Worm (Caenorhabditis elegans): Measurements from ENCODE around the gene F28F5.4.
A peak's percentile ranks its signal among the peaks of the same experiment; 100 is the strongest.

The F28F5.4 gene

DNA sequence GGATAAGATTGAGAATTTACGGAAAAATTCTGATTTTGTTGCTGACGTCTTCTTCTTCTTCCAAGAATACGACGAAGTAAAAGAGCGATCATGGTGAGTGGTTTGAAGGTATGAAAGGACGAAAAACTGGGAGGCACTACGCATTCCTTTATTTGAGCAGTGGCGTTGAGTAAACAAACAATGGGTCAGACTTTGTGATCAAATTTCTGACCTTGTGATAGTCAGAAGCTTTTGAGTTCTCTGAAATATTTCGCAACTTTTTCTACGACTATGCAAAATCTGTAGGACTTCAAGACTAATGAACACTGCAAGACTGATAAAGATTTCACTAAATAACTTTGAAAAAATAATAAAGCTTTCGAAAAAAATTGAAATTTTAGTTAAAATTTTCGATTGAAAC is at the start of gene F28F5.4:
TSS of gene F28F5.4 (minus strand) at position 104 of the 400 bp plus-strand sequence.
- TF ChIP-seq ztf-1 (GFP tag; conservative IDR thresholded peaks at IDR 0.05) (no peak), elt-3 (tag; optimal IDR thresholded peaks at IDR 0.05) (no peak), F13H6.1 (tag; optimal IDR thresholded peaks at IDR 0.05) (peak; percentile 17), nhr-129 (tag; optimal IDR thresholded peaks at IDR 0.05) (peak; percentile 33), peb-1 (tag; optimal IDR thresholded peaks at IDR 0.05) (no peak), nhr-237 (tag; optimal IDR thresholded peaks at IDR 0.05) (no peak), unc-39 (tag; optimal IDR thresholded peaks at IDR 0.05) (no peak), ztf-11 (tag; optimal IDR thresholded peaks at IDR 0.05) (no peak)

DNA sequence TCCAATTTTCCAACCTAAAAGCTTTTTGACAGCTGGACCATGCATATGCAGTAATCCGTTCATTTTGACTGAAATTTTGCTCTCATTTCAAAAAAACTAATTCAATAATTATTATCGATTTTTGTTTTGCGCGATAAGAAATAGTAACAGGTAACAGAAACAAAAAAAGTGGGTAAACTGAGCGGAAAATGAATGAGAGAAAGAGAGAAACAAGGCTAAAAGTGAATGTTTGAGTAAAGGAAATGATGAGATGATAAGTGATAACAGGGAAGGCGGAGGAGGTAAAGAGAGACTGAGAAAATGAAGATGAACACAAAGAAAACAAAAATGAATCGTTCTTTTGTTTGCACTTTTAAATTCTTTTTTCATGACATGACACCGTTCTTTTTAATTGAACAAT is 47.1 kb upstream of the F28F5.4 start, which contains the start of gene sma-3:
TSS of gene sma-3 (minus strand) at position 68 of the 400 bp plus-strand sequence.
- TF ChIP-seq lsy-2 (tag; optimal IDR thresholded peaks at IDR 0.05) (peak in 1 of 2 experiments; percentile 5), C34F6.9 (tag; optimal IDR thresholded peaks at IDR 0.05) (peak; percentile 49), lin-13 (GFP tag; optimal IDR thresholded peaks at IDR 0.05) (no peak), nhr-25 (tag; optimal IDR thresholded peaks at IDR 0.05) (no peak), ZK546.5 (tag; optimal IDR thresholded peaks at IDR 0.05) (no peak), sem-4 (tag; optimal IDR thresholded peaks at IDR 0.05) (no peak), Y55F3AM.14 (GFP tag; optimal IDR thresholded peaks at IDR 0.05) (no peak), unc-62 (GFP tag; optimal IDR thresholded peaks at IDR 0.05) (no peak), nhr-129 (tag; optimal IDR thresholded peaks at IDR 0.05) (peak; percentile 1), gmeb-1 (tag; optimal IDR thresholded peaks at IDR 0.05) (peak; percentile 12), crh-2 (tag; optimal IDR thresholded peaks at IDR 0.05) (peak; percentile 19), blmp-1 (tag; optimal IDR thresholded peaks at IDR 0.05; ENCODE audit: insufficient read depth) (peak; percentile 86), lin-11 (tag; optimal IDR thresholded peaks at IDR 0.05) (no peak), sma-9 (GFP tag; optimal IDR thresholded peaks at IDR 0.05) (peak; percentile 12), sma-9 (tag; optimal IDR thresholded peaks at IDR 0.05) (no peak), alr-1 (tag; optimal IDR thresholded peaks at IDR 0.05) (no peak), zag-1 (tag; optimal IDR thresholded peaks at IDR 0.05) (no peak), fos-1 (tag; optimal IDR thresholded peaks at IDR 0.05) (peak; percentile 92), nhr-11 (tag; optimal IDR thresholded peaks at IDR 0.05) (no peak), ama-1 (optimal IDR thresholded peaks at IDR 0.05) (no peak), lin-39 (tag; optimal IDR thresholded peaks at IDR 0.05) (no peak)

DNA sequence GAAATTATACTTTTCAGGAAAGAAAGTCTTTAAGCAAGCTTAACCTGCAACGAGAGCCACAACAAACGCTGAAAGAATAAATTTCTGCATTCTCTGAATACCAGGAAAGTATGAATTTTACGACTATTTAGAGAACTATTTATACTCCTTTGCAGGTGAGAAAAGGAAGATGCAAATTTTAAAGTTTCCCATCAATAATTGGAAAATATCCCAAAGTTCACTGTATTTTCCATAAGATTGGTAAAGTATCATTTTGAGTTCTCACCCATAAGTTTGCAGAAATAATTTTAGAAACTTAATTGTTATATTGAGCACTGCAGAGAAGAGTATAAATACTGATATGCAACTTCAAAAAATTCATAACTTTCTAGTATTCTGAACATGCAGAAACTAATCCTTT is 42.6 kb upstream of the F28F5.4 start, which contains the start of gene clec-158:
TSS of gene clec-158 (minus strand) at position 101 of the 400 bp plus-strand sequence.
- TF ChIP-seq elt-1 (tag; optimal IDR thresholded peaks at IDR 0.05) (no peak), alr-1 (tag; optimal IDR thresholded peaks at IDR 0.05) (no peak), zag-1 (tag; optimal IDR thresholded peaks at IDR 0.05) (no peak), crh-2 (tag; optimal IDR thresholded peaks at IDR 0.05) (no peak), aly-2 (tag; optimal IDR thresholded peaks at IDR 0.05) (no peak)

DNA sequence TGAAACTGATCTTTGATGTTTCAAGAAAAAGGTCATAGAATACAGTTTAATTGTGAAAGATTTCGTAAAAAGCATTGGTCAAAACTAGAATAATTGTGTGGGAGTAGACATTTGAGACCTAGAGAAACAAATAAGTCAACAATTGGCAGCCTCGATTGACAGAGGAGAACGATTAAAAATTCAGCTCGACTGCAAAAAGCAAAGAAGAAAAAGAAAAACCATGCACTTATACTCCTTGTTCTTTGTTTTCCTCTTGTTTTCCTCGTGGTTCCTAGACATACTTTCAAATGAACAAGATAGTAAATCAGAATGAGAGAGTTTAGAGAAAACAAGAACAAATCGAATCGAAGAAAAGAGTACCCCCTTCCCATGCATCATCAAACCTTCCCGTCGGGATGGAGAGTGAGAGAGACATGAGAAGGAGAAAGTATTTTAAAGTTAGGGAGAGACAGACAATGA is 40.6 kb upstream of the F28F5.4 start:
- TF ChIP-seq zag-1 (tag; optimal IDR thresholded peaks at IDR 0.05) (no peak), nhr-23 (tag; optimal IDR thresholded peaks at IDR 0.05) (no peak), ama-1 (optimal IDR thresholded peaks at IDR 0.05) (no peak), fos-1 (tag; optimal IDR thresholded peaks at IDR 0.05) (peak; percentile 93), unc-62 (GFP tag; optimal IDR thresholded peaks at IDR 0.05) (no peak), nhr-11 (tag; optimal IDR thresholded peaks at IDR 0.05) (no peak), lsy-2 (tag; optimal IDR thresholded peaks at IDR 0.05) (peak in 1 of 2 experiments; percentile 55), ztf-11 (tag; optimal IDR thresholded peaks at IDR 0.05) (no peak), crh-2 (tag; optimal IDR thresholded peaks at IDR 0.05) (peak; percentile 49), nhr-77 (tag; optimal IDR thresholded peaks at IDR 0.05) (no peak), nhr-237 (tag; optimal IDR thresholded peaks at IDR 0.05) (no peak), R02D3.7 (tag; optimal IDR thresholded peaks at IDR 0.05) (no peak), ZK546.5 (tag; optimal IDR thresholded peaks at IDR 0.05) (no peak), nhr-129 (tag; optimal IDR thresholded peaks at IDR 0.05) (peak; percentile 85), elt-3 (tag; optimal IDR thresholded peaks at IDR 0.05) (no peak), mbf-1 (tag; optimal IDR thresholded peaks at IDR 0.05) (no peak), sma-3 (GFP tag; optimal IDR thresholded peaks at IDR 0.05) (no peak), sem-4 (tag; optimal IDR thresholded peaks at IDR 0.05) (no peak), aly-2 (tag; optimal IDR thresholded peaks at IDR 0.05) (no peak), nhr-25 (tag; optimal IDR thresholded peaks at IDR 0.05) (peak; percentile 33), nhr-12 (tag; optimal IDR thresholded peaks at IDR 0.05) (no peak), Y55F3AM.14 (GFP tag; optimal IDR thresholded peaks at IDR 0.05) (no peak), nhr-6 (tag; optimal IDR thresholded peaks at IDR 0.05) (no peak), mab-5 (tag; optimal IDR thresholded peaks at IDR 0.05) (no peak), F13H6.1 (tag; optimal IDR thresholded peaks at IDR 0.05) (peak; percentile 73), gmeb-1 (tag; optimal IDR thresholded peaks at IDR 0.05) (peak; percentile 61), unc-55 (GFP tag; optimal IDR thresholded peaks at IDR 0.05) (no peak), egl-27 (tag; optimal IDR thresholded peaks at IDR 0.05) (no peak), skn-1 (tag; optimal IDR thresholded peaks at IDR 0.05) (no peak), sma-9 (GFP tag; optimal IDR thresholded peaks at IDR 0.05) (peak; percentile 78), sma-9 (tag; optimal IDR thresholded peaks at IDR 0.05) (no peak), mdl-1 (tag; optimal IDR thresholded peaks at IDR 0.05) (peak; percentile 2 to 43), elt-1 (tag; optimal IDR thresholded peaks at IDR 0.05) (no peak), blmp-1 (tag; optimal IDR thresholded peaks at IDR 0.05; ENCODE audit: insufficient read depth) (peak; percentile 64), peb-1 (tag; optimal IDR thresholded peaks at IDR 0.05) (no peak), snpc-4 (tag; optimal IDR thresholded peaks at IDR 0.05) (no peak), C34F6.9 (tag; optimal IDR thresholded peaks at IDR 0.05) (peak; percentile 54), lin-13 (GFP tag; optimal IDR thresholded peaks at IDR 0.05) (no peak), unc-39 (tag; optimal IDR thresholded peaks at IDR 0.05) (no peak)

Data from whole organism, L2 larva.